Worm (Caenorhabditis elegans) whole organism, L4 larva: ENCODE data around the gene nspd-4.
"Not testable (repeated sequence)": the region's sequence is repeated elsewhere in the genome, so short reads cannot be mapped to it uniquely, and the experiment has no call there.

Experiments
- F44E2.7 ChIP-seq: fragments of 200-800 bp; sonication (Bioruptor generic); IDR thresholded peaks from 2 replicates; pipeline ENCODE4 v2.1.2; 2022; ENCODE audit warnings: missing genetic modification characterization, missing compliant biosample characterization
- R02D3.7 ChIP-seq: fragments of 150-350 bp; sonication (generic microtip); optimal IDR thresholded peaks from 3 replicates; lab custom pipeline; 2014; ENCODE audit warnings: missing biosample characterization, missing genetic modification characterization
- Y105C5A.15 ChIP-seq: fragments of 200-800 bp; sonication (Bioruptor generic); IDR thresholded peaks from 2 replicates; pipeline ENCODE4 v1.3.6; 2022; ENCODE audit warnings: missing genetic modification characterization, missing compliant biosample characterization
- Y48G9A.11 ChIP-seq: fragments of 200-800 bp; sonication (Bioruptor generic); IDR thresholded peaks from 2 replicates; pipeline ENCODE4 v1.3.6; 2022; ENCODE audit warnings: missing genetic modification reagents, missing genetic modification characterization, missing compliant biosample characterization
- aha-1 ChIP-seq: fragments of 150-350 bp; peaks from one replicate; lab custom pipeline; 2014; ENCODE audit warnings: missing biosample characterization, missing genetic modification characterization
- aly-2 ChIP-seq: sonication (generic microtip); optimal IDR thresholded peaks from 2 replicates; lab custom pipeline; 2018; ENCODE audit warnings: missing biosample characterization, missing genetic modification characterization
- attf-4 ChIP-seq: sonication (generic microtip); optimal IDR thresholded peaks from 3 replicates; lab custom pipeline; 2017; ENCODE audit warnings: missing biosample characterization, missing genetic modification characterization
- ceh-32 ChIP-seq: sonication (generic microtip); optimal IDR thresholded peaks from 2 replicates; lab custom pipeline; 2016; ENCODE audit warnings: mild to moderate bottlenecking, missing genetic modification characterization, missing compliant biosample characterization; ENCODE audit not compliant: poor library complexity
- ceh-82 ChIP-seq: sonication (generic microtip); optimal IDR thresholded peaks from 2 replicates; lab custom pipeline; 2017; ENCODE audit warnings: missing biosample characterization, missing genetic modification characterization
- ces-1 ChIP-seq: fragments of 150-350 bp; sonication (generic microtip); optimal IDR thresholded peaks from 4 replicates; lab custom pipeline; 2014; ENCODE audit warnings: missing biosample characterization, missing genetic modification reagents, missing genetic modification characterization
- ctbp-1 ChIP-seq: fragments of 200-800 bp; sonication (Bioruptor generic); IDR thresholded peaks from 2 replicates; pipeline ENCODE4 v1.3.6; 2022; ENCODE audit warnings: missing genetic modification reagents, missing genetic modification characterization, missing compliant biosample characterization
- daf-12 ChIP-seq: fragments of 150-350 bp; optimal IDR thresholded peaks from 2 replicates; lab custom pipeline; 2014; ENCODE audit warnings: missing biosample characterization, missing genetic modification reagents, missing genetic modification characterization
- dpl-1 ChIP-seq: fragments of 150-350 bp; optimal IDR thresholded peaks from 2 replicates; lab custom pipeline; 2014; ENCODE audit warnings: missing biosample characterization, missing genetic modification reagents, missing genetic modification characterization
- egl-43 ChIP-seq: fragments of 200-800 bp; sonication (Bioruptor generic); IDR thresholded peaks from 2 replicates; pipeline ENCODE4 v1.3.6; 2022; ENCODE audit warnings: missing genetic modification reagents, missing genetic modification characterization, missing compliant biosample characterization
- fkh-10 ChIP-seq: fragments of 150-350 bp; optimal IDR thresholded peaks from 2 replicates; lab custom pipeline; 2014; ENCODE audit warnings: missing biosample characterization, missing genetic modification reagents, missing genetic modification characterization
- gei-8 ChIP-seq: fragments of 200-800 bp; sonication (Bioruptor generic); optimal IDR thresholded peaks from 2 replicates; lab custom pipeline; 2018; ENCODE audit warnings: mild to moderate bottlenecking, missing genetic modification characterization, missing compliant biosample characterization
- lin-13 ChIP-seq: fragments of 150-350 bp; optimal IDR thresholded peaks from 2 replicates; lab custom pipeline; 2014; ENCODE audit warnings: missing biosample characterization, missing genetic modification reagents, missing genetic modification characterization
- lsy-2 ChIP-seq, 2 experiments: fragments of 150-350 bp in 1 of 2; sonication (generic microtip) in 1 of 2; optimal IDR thresholded peaks; 2 replicates each; lab custom pipeline; 2014 to 2017; ENCODE audit warnings: missing biosample characterization in 2 of 2, missing genetic modification characterization in 2 of 2
- nhr-102 ChIP-seq: sonication (generic microtip); optimal IDR thresholded peaks from 2 replicates; lab custom pipeline; 2016; ENCODE audit warnings: mild to moderate bottlenecking, missing genetic modification characterization, moderate library complexity, missing compliant biosample characterization
- nhr-28 ChIP-seq: fragments of 150-350 bp; optimal IDR thresholded peaks from 2 replicates; lab custom pipeline; 2014; ENCODE audit warnings: missing biosample characterization, missing genetic modification characterization
- nhr-41 ChIP-seq: fragments of 200-800 bp; sonication (Bioruptor generic); IDR thresholded peaks from 2 replicates; pipeline ENCODE4 v1.3.6; 2022; ENCODE audit warnings: missing genetic modification reagents, missing genetic modification characterization, missing compliant biosample characterization
- nhr-48 ChIP-seq: sonication (generic microtip); optimal IDR thresholded peaks from 2 replicates; lab custom pipeline; 2016; ENCODE audit warnings: mild to moderate bottlenecking, missing genetic modification characterization, missing compliant biosample characterization
- nhr-6 ChIP-seq: fragments of 150-350 bp; optimal IDR thresholded peaks from 2 replicates; lab custom pipeline; 2014; ENCODE audit warnings: missing biosample characterization, missing genetic modification characterization
- nhr-76 ChIP-seq: fragments of 150-350 bp; optimal IDR thresholded peaks from 2 replicates; lab custom pipeline; 2014; ENCODE audit warnings: missing biosample characterization, missing genetic modification characterization
- php-3 ChIP-seq: fragments of 200-800 bp; sonication (Bioruptor generic); IDR thresholded peaks from 2 replicates; pipeline ENCODE4 v1.3.6; 2022; ENCODE audit warnings: missing genetic modification reagents, missing genetic modification characterization, missing compliant biosample characterization
- pqm-1 ChIP-seq: sonication (generic microtip); optimal IDR thresholded peaks from 2 replicates; lab custom pipeline; 2017; ENCODE audit warnings: missing biosample characterization, missing genetic modification characterization
- saeg-2 ChIP-seq: fragments of 200-800 bp; sonication (Bioruptor generic); IDR thresholded peaks from 2 replicates; pipeline ENCODE4 v1.3.6; 2022; ENCODE audit warnings: missing genetic modification reagents, missing genetic modification characterization, missing compliant biosample characterization
- sdz-12 ChIP-seq: fragments of 200-800 bp; sonication (Bioruptor generic); optimal IDR thresholded peaks from 2 replicates; lab custom pipeline; 2018; ENCODE audit warnings: mild to moderate bottlenecking, missing genetic modification characterization, missing compliant biosample characterization
- skn-1 ChIP-seq: fragments of 150-350 bp; optimal IDR thresholded peaks from 2 replicates; lab custom pipeline; 2014; ENCODE audit warnings: missing biosample characterization, missing genetic modification characterization
- tag-97 ChIP-seq: fragments of 200-800 bp; sonication (Bioruptor generic); IDR thresholded peaks from 2 replicates; pipeline ENCODE4 v1.3.6; 2022; ENCODE audit warnings: missing genetic modification characterization, missing compliant biosample characterization
- unc-130 ChIP-seq: sonication (generic microtip); optimal IDR thresholded peaks from 2 replicates; lab custom pipeline; 2016; ENCODE audit warnings: missing genetic modification reagents, missing genetic modification characterization, missing compliant biosample characterization
- unc-62 ChIP-seq, 3 experiments: fragments of 150-350 bp in 1 of 3; sonication (generic microtip); optimal IDR thresholded peaks in 2 of 3; peaks in 1 of 3; 1 replicate in 1 of 3; 2 replicates in 2 of 3; lab custom pipeline; 2014 to 2017; ENCODE audit warnings: missing biosample characterization in 3 of 3, missing genetic modification characterization in 3 of 3, missing genetic modification reagents in 3 of 3, missing genotype in 1 of 3
- zag-1 ChIP-seq: fragments of 150-350 bp; optimal IDR thresholded peaks from 2 replicates; lab custom pipeline; 2014; ENCODE audit warnings: missing biosample characterization, missing genetic modification characterization
- zip-11 ChIP-seq: fragments of 200-800 bp; sonication (Bioruptor generic); IDR thresholded peaks from 2 replicates; pipeline ENCODE4 v1.3.6; 2022; ENCODE audit warnings: missing genetic modification characterization, missing compliant biosample characterization
- zip-2 ChIP-seq: fragments of 150-350 bp; optimal IDR thresholded peaks from 2 replicates; lab custom pipeline; 2014; ENCODE audit warnings: missing biosample characterization, missing genetic modification characterization
- ztf-11 ChIP-seq: fragments of 150-350 bp; optimal IDR thresholded peaks from 2 replicates; lab custom pipeline; 2014; ENCODE audit warnings: missing biosample characterization, missing genetic modification characterization

nspd-4 gene

DNA sequence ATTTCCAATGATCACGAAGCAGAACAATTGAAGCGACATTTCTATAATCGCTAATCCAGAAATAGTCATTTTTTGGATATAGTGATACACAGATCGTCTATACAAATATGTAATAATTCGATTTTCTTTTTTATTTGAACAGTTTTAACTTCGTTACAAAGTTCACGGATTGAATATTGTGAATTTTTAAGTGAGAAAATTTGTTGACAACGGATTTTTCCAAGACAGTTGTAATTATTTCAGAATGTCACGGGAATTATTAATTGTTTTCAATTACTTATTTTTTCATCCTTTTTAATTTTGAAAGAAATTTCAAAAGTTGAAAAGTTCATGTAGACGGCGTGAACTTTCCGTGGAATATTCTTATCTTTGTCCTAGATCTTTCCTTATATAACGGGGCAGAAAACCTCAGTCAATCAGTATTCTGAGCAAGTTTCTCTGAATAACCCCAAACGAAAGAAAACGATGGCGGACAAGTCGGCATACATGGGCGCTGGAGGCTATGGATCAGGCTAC lies at the start of gene nspd-4, which contains the start of gene T23B7.2:
nspd-4 (plus strand) TSS at position 466 of the 516 bp plus-strand sequence.
T23B7.2 (minus strand) TSS at position 101 of the 516 bp plus-strand sequence.
- TF ChIP-seq dpl-1 (GFP tag; lab: Kevin White, UChicago); Y48G9A.11 (GFP tag; lab: Robert Waterston, UW); ceh-82 (tag; lab: Kevin White, UChicago): not testable (repeated sequence)

DNA sequence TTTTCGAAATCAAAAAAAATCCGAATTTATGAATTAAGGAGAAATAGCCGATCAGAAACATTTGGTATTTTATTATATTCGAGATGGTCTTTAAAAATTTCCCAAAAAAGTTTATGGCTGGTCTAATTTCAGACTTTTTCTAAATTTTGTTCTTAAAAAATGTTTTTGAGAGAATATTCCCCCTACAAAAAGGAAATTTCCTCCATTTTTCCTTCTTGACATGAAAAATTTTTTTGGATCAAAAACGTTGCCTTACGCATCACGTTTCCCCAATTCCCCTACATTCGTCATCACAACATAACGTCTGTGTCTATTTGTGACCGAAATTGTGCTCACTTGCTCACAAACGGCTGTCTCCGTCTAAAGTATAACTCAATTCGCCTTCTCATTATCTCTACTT lies 49.1 kb upstream of the nspd-4 start:
- TF ChIP-seq aha-1: peak; percentile 95
- TF ChIP-seq php-3 (GFP tag; lab: Robert Waterston, UW): no peak

DNA sequence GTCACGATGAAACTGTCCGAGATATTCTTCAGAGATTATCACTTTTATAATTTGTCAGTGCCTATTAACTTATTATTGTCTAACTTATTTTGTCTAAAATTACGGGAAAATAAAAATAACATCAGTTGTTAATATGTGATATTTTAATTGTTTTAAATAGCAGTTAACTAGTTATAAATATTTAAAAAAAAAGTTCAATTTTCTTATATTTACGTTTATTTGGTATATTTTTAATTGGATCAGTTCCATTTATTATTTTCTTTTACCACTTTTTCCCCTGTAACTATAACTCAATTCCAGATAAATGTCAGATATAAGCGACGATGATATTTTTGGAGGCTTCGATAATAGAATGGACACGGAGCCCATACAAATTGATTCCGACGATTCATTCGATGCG lies 46.9 kb upstream of the nspd-4 start, which contains the start of gene C33F10.4:
C33F10.4 (plus strand) TSS at position 301 of the 400 bp plus-strand sequence.
- TF ChIP-seq gei-8 (no peak), nhr-41 (GFP tag; lab: Robert Waterston, UW) (no peak), ctbp-1 (GFP tag; lab: Robert Waterston, UW) (no peak), ces-1 (no peak), daf-12 (no peak), skn-1 (tag; lab: Kevin White, UChicago) (no peak)

DNA sequence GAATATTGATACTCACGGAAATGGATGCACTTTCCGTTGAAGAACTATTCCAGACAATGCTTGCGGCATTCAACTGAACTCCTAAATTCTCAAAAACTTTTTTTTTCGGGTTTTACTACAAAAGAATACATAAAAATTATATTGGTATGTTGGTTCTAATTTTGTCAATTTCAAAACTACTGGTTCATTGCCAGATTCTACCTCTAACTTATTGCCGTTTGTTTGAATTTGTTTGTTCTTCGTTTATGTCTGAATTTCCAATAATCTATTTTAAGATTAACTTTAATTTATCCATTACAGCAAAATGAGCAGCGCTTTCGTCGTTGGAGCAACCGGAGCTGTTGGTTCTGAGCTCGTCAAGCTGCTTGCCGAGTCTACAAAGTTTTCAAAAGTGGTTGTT lies 45.3 kb upstream of the nspd-4 start, which contains the start of gene C33F10.14:
C33F10.14 (plus strand) TSS at position 301 of the 400 bp plus-strand sequence.
- TF ChIP-seq ztf-11 (tag; lab: Kevin White, UChicago) (no peak), nhr-76 (tag; lab: Kevin White, UChicago) (no peak), attf-4 (tag; lab: Kevin White, UChicago) (no peak), nhr-48 (tag; lab: Kevin White, UChicago) (no peak), fkh-10 (GFP tag; lab: Kevin White, UChicago) (no peak), tag-97 (GFP tag; lab: Robert Waterston, UW) (no peak), F44E2.7 (GFP tag; lab: Robert Waterston, UW) (no peak), unc-130 (GFP tag; lab: Kevin White, UChicago) (no peak), zip-11 (no peak), lin-13 (GFP tag; lab: Kevin White, UChicago) (no peak), Y105C5A.15 (no peak), sdz-12 (no peak), nhr-6 (tag; lab: Kevin White, UChicago) (no peak), ceh-32 (no peak), pqm-1 (tag; lab: Kevin White, UChicago) (no peak), lsy-2 (tag; optimal IDR thresholded peaks at IDR 0.05; lab: Kevin White, UChicago) (no peak), nhr-102 (tag; lab: Kevin White, UChicago) (no peak), nhr-41 (GFP tag; lab: Robert Waterston, UW) (no peak)

DNA sequence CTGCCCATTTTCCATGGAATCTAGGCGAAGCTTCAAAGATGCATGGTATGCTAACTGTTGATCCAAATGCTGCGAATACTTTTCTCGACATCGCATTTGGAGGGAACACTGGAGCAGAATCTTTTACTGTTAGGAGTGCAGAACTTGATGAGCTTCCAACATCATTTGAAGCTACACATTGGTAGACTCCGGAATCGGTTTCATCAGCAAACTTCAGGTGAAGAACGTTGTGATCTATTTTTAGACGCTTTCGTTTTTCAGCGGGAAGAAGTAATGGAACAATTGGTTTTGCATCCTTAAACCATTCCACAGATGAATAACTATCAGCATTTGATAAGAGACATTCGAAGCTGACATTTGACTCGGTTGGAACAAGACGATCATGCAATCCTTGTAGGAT lies 41.9 kb upstream of the nspd-4 start:
- no peak for TF ChIP-seq zag-1 (tag; lab: Kevin White, UChicago)
- TF ChIP-seq ceh-32: no peak
- TF ChIP-seq nhr-28 (tag; lab: Kevin White, UChicago): no peak
- no peak for TF ChIP-seq saeg-2 (GFP tag; lab: Robert Waterston, UW)
- no peak for TF ChIP-seq aly-2 (tag; lab: Kevin White, UChicago)
- TF ChIP-seq unc-62 (GFP tag; optimal IDR thresholded peaks at IDR 0.05 in 1 of 2; lab: Kevin White, UChicago): peak in 1 of 2 experiments; percentile 95
- no peak for TF ChIP-seq unc-62 (tag; optimal IDR thresholded peaks at IDR 0.05; lab: Kevin White, UChicago)
- 0 out of 2 replicates have a peak, but pooled peaks have one; percentile 5 for TF ChIP-seq egl-43 (GFP tag; lab: Robert Waterston, UW)
- no peak for TF ChIP-seq R02D3.7 (tag; lab: Kevin White, UChicago)
- TF ChIP-seq zip-2 (tag; lab: Kevin White, UChicago): no peak
- TF ChIP-seq nhr-102 (tag; lab: Kevin White, UChicago): no peak
- no peak for TF ChIP-seq nhr-76 (tag; lab: Kevin White, UChicago)
